Fruit fly (Drosophila melanogaster) whole organism, embryonic: ENCODE measurements around the gene CG42820.

Source experiments
- Aef1 ChIP-seq: fragments of 200-800 bp; sonication (Bioruptor generic); IDR thresholded peaks from 3 replicates; pipeline ENCODE4 v1.3.6; 2022; ENCODE audit warnings: missing biosample characterization, missing genetic modification characterization
- C15 ChIP-seq: fragments of 200-800 bp; sonication (Bioruptor generic); IDR thresholded peaks from 3 replicates; pipeline ENCODE4 v1.3.6; 2022; ENCODE audit warnings: missing biosample characterization, missing genetic modification characterization
- CG10366 ChIP-seq: fragments of 200-800 bp; sonication (Bioruptor generic); IDR thresholded peaks from 2 replicates; pipeline ENCODE4 v1.3.6; 2022; ENCODE audit warnings: missing biosample characterization, missing genetic modification characterization
- CG10979 ChIP-seq: fragments of 200-800 bp; sonication (Bioruptor generic); optimal IDR thresholded peaks from 2 replicates; lab custom pipeline; 2018; ENCODE audit warnings: missing biosample characterization, mild to moderate bottlenecking, missing genetic modification characterization, moderate library complexity
- CG11723 ChIP-seq: fragments of 200-800 bp; sonication (Bioruptor generic); optimal IDR thresholded peaks from 2 replicates; lab custom pipeline; 2017; ENCODE audit warnings: missing biosample characterization, mild to moderate bottlenecking, missing genetic modification characterization
- CG13287 ChIP-seq: fragments of 200-800 bp; sonication (Bioruptor generic); IDR thresholded peaks from 2 replicates; pipeline ENCODE4 v1.3.6; 2022; ENCODE audit warnings: missing biosample characterization, missing genetic modification characterization; ENCODE audit not compliant: partially characterized antibody
- CG16863 ChIP-seq: fragments of 200-800 bp; sonication (Bioruptor generic); optimal IDR thresholded peaks from 3 replicates; lab custom pipeline; 2016; ENCODE audit warnings: missing biosample characterization, missing genetic modification characterization
- CG18764 ChIP-seq: fragments of 200-800 bp; sonication (Bioruptor generic); optimal IDR thresholded peaks from 3 replicates; lab custom pipeline; 2016; ENCODE audit warnings: missing biosample characterization, missing genetic modification characterization
- CG30431 ChIP-seq: fragments of 200-800 bp; sonication (Bioruptor generic); optimal IDR thresholded peaks from 2 replicates; lab custom pipeline; 2017; ENCODE audit warnings: missing biosample characterization, missing genetic modification characterization
- CG33557 ChIP-seq: fragments of 200-800 bp; sonication (Bioruptor generic); optimal IDR thresholded peaks from 2 replicates; lab custom pipeline; 2019; ENCODE audit warnings: missing biosample characterization, mild to moderate bottlenecking, missing genetic modification characterization, moderate library complexity
- CG7357 ChIP-seq: fragments of 200-800 bp; sonication (Bioruptor generic); IDR thresholded peaks from 3 replicates; pipeline ENCODE4 v1.3.6; 2022; ENCODE audit warnings: missing biosample characterization, missing genetic modification characterization
- CG7372 ChIP-seq: fragments of 200-800 bp; sonication (Bioruptor generic); IDR thresholded peaks from 2 replicates; pipeline ENCODE4 v1.3.6; 2022; ENCODE audit warnings: missing biosample characterization, missing genetic modification characterization
- CG7963 ChIP-seq: fragments of 200-800 bp; sonication (Bioruptor generic); IDR thresholded peaks from 3 replicates; pipeline ENCODE4 v1.3.6; 2022; ENCODE audit warnings: missing biosample characterization, missing genetic modification characterization; ENCODE audit not compliant: partially characterized antibody
- CG9437 ChIP-seq: fragments of 200-800 bp; sonication (Bioruptor generic); optimal IDR thresholded peaks from 2 replicates; lab custom pipeline; 2018; ENCODE audit warnings: missing biosample characterization, mild to moderate bottlenecking, missing genetic modification characterization
- CG9876 ChIP-seq: fragments of 200-800 bp; sonication (Bioruptor generic); optimal IDR thresholded peaks from 2 replicates; lab custom pipeline; 2016; ENCODE audit warnings: missing biosample characterization, missing genetic modification characterization
- CHES-1-like ChIP-seq: fragments of 200-800 bp; sonication (Bioruptor generic); optimal IDR thresholded peaks from 2 replicates; lab custom pipeline; 2016; ENCODE audit warnings: missing biosample characterization, missing genetic modification characterization
- Dbx ChIP-seq: fragments of 200-800 bp; sonication (Bioruptor generic); IDR thresholded peaks from 3 replicates; pipeline ENCODE4 v1.3.6; 2022; ENCODE audit warnings: missing biosample characterization, missing genetic modification characterization
- Drgx ChIP-seq: fragments of 200-800 bp; sonication (Bioruptor generic); IDR thresholded peaks from 2 replicates; pipeline ENCODE4 v1.3.6; 2022; ENCODE audit warnings: missing biosample characterization, missing genetic modification characterization
- Fer3 ChIP-seq: fragments of 200-800 bp; sonication (Bioruptor generic); optimal IDR thresholded peaks from 2 replicates; lab custom pipeline; 2018; ENCODE audit warnings: missing biosample characterization, mild to moderate bottlenecking, missing genetic modification characterization, moderate library complexity
- H2.0 ChIP-seq: fragments of 200-800 bp; sonication (Bioruptor generic); IDR thresholded peaks from 2 replicates; pipeline ENCODE4 v1.3.6; 2022; ENCODE audit warnings: missing biosample characterization, missing genetic modification characterization
- Hsf ChIP-seq: fragments of 200-800 bp; sonication (Bioruptor generic); optimal IDR thresholded peaks from 3 replicates; lab custom pipeline; 2016; ENCODE audit warnings: missing biosample characterization, missing genetic modification characterization
- Lpt ChIP-seq: fragments of >200 bp; optimal IDR thresholded peaks from 2 replicates; lab custom pipeline; 2018; ENCODE audit warnings: missing biosample characterization, missing genetic modification characterization
- NK7.1 ChIP-seq: fragments of 200-800 bp; sonication (Bioruptor generic); optimal IDR thresholded peaks from 3 replicates; lab custom pipeline; 2016; ENCODE audit warnings: missing biosample characterization, missing genetic modification characterization
- Nf-YA ChIP-seq: fragments of 200-800 bp; sonication (Bioruptor generic); IDR thresholded peaks from 2 replicates; pipeline ENCODE4 v1.3.6; 2022; ENCODE audit warnings: missing biosample characterization, missing genetic modification characterization
- Nf-YB ChIP-seq: fragments of 200-800 bp; sonication (Bioruptor generic); optimal IDR thresholded peaks from 3 replicates; lab custom pipeline; 2019; ENCODE audit warnings: missing biosample characterization, mild to moderate bottlenecking, missing genetic modification characterization, moderate library complexity
- Nf-YC ChIP-seq: fragments of 200-800 bp; optimal IDR thresholded peaks from 3 replicates; lab custom pipeline; 2019; ENCODE audit warnings: missing biosample characterization, mild to moderate bottlenecking, missing genetic modification characterization, moderate library complexity
- Oli ChIP-seq: fragments of 200-800 bp; sonication (Bioruptor generic); optimal IDR thresholded peaks from 2 replicates; lab custom pipeline; 2018; ENCODE audit warnings: missing biosample characterization, mild to moderate bottlenecking, missing genetic modification characterization, moderate library complexity
- Ravus ChIP-seq: fragments of 200-800 bp; sonication (Bioruptor generic); IDR thresholded peaks from 2 replicates; pipeline ENCODE4 v1.3.6; 2022; ENCODE audit warnings: missing biosample characterization, missing genetic modification characterization
- Rx ChIP-seq: fragments of 200-800 bp; sonication (Bioruptor generic); IDR thresholded peaks from 2 replicates; pipeline ENCODE4 v1.3.6; 2022; ENCODE audit warnings: missing biosample characterization, missing genetic modification characterization
- Sox102F ChIP-seq: fragments of 200-800 bp; sonication (Bioruptor generic); optimal IDR thresholded peaks from 2 replicates; lab custom pipeline; 2018; ENCODE audit warnings: missing biosample characterization, mild to moderate bottlenecking, missing genetic modification characterization, moderate library complexity
- Sry-δ ChIP-seq: fragments of 200-800 bp; sonication (Bioruptor generic); optimal IDR thresholded peaks from 2 replicates; lab custom pipeline; 2016; ENCODE audit warnings: missing biosample characterization, missing genetic modification characterization
- Ssrp ChIP-seq: fragments of 200-800 bp; sonication (Bioruptor generic); optimal IDR thresholded peaks from 2 replicates; lab custom pipeline; 2018; ENCODE audit warnings: missing biosample characterization, mild to moderate bottlenecking, missing genetic modification characterization, moderate library complexity
- cad ChIP-seq: fragments of >200 bp; optimal IDR thresholded peaks from 2 replicates; lab custom pipeline; 2017; ENCODE audit warnings: missing biosample characterization, missing genetic modification characterization
- cg ChIP-seq: fragments of 200-800 bp; sonication (Bioruptor generic); optimal IDR thresholded peaks from 3 replicates; lab custom pipeline; 2019; ENCODE audit warnings: missing biosample characterization, mild to moderate bottlenecking, missing genetic modification characterization, moderate library complexity
- chif ChIP-seq, 2 experiments: fragments of 200-800 bp; sonication (Bioruptor generic); optimal IDR thresholded peaks; 3 replicates each; lab custom pipeline; 2016; ENCODE audit warnings: missing biosample characterization in 2 of 2, missing genetic modification characterization in 2 of 2
- cwo ChIP-seq: fragments of 200-800 bp; sonication (Bioruptor generic); optimal IDR thresholded peaks from 3 replicates; lab custom pipeline; 2017; ENCODE audit warnings: missing biosample characterization, missing genetic modification characterization, mild to moderate bottlenecking, moderate library complexity, missing genetic modification reagents
- fu2 ChIP-seq: fragments of 200-800 bp; sonication (Bioruptor generic); optimal IDR thresholded peaks from 2 replicates; lab custom pipeline; 2016; ENCODE audit warnings: missing biosample characterization, missing genetic modification characterization
- gcm ChIP-seq: fragments of 200-800 bp; sonication (Bioruptor generic); optimal IDR thresholded peaks from 2 replicates; lab custom pipeline; 2019; ENCODE audit warnings: missing biosample characterization, mild to moderate bottlenecking, missing genetic modification characterization, moderate library complexity
- hkb ChIP-seq, 2 experiments: fragments of 200-800 bp in 1 of 2; fragments of >200 bp in 1 of 2; sonication (Bioruptor generic) in 1 of 2; IDR thresholded peaks in 1 of 2; optimal IDR thresholded peaks in 1 of 2; 2 replicates each; pipeline versions ENCODE4 v1.3.6 to Lab custom; 2017 to 2022; ENCODE audit warnings: missing biosample characterization in 1 of 2, missing genetic modification characterization in 1 of 2
- ind ChIP-seq: fragments of 200-800 bp; sonication (Bioruptor generic); optimal IDR thresholded peaks from 3 replicates; lab custom pipeline; 2016; ENCODE audit warnings: missing biosample characterization, missing genetic modification characterization
- inv ChIP-seq: fragments of 200-800 bp; sonication (Bioruptor generic); IDR thresholded peaks from 2 replicates; pipeline ENCODE4 v1.3.6; 2022; ENCODE audit warnings: missing biosample characterization, missing genetic modification characterization; ENCODE audit not compliant: partially characterized antibody
- mam ChIP-seq: fragments of 200-800 bp; sonication (Bioruptor generic); optimal IDR thresholded peaks from 3 replicates; lab custom pipeline; 2016; ENCODE audit warnings: missing biosample characterization, missing genetic modification characterization
- odd ChIP-seq: fragments of 200-800 bp; sonication (Bioruptor generic); optimal IDR thresholded peaks from 2 replicates; lab custom pipeline; 2017; ENCODE audit warnings: missing biosample characterization, mild to moderate bottlenecking, missing genetic modification characterization
- pan ChIP-seq, 4 experiments: fragments of >200 bp in 3 of 4; fragments of 200-800 bp in 1 of 4; sonication (Bioruptor generic) in 1 of 4; optimal IDR thresholded peaks in 3 of 4; IDR thresholded peaks in 1 of 4; 2 replicates each; pipeline versions ENCODE4 v1.3.6 to Lab custom; 2017 to 2022; ENCODE audit warnings: missing biosample characterization in 2 of 4, missing genetic modification characterization in 2 of 4, mixed read lengths in 1 of 4
- run ChIP-seq: fragments of 200-800 bp; sonication (Bioruptor generic); optimal IDR thresholded peaks from 3 replicates; lab custom pipeline; 2018; ENCODE audit warnings: missing biosample characterization, mild to moderate bottlenecking, missing genetic modification characterization
- sd ChIP-seq: fragments of 200-800 bp; sonication (Bioruptor generic); optimal IDR thresholded peaks from 3 replicates; lab custom pipeline; 2018; ENCODE audit warnings: missing biosample characterization, mild to moderate bottlenecking, missing genetic modification characterization, moderate library complexity
- tx ChIP-seq: fragments of 200-800 bp; sonication (Bioruptor generic); optimal IDR thresholded peaks from 2 replicates; lab custom pipeline; 2016; ENCODE audit warnings: missing biosample characterization, missing genetic modification characterization
- wdn ChIP-seq: fragments of 200-800 bp; sonication (Bioruptor generic); IDR thresholded peaks from 2 replicates; pipeline ENCODE4 v1.3.6; 2022; ENCODE audit warnings: missing biosample characterization, missing genetic modification characterization

The CG42820 gene

DNA sequence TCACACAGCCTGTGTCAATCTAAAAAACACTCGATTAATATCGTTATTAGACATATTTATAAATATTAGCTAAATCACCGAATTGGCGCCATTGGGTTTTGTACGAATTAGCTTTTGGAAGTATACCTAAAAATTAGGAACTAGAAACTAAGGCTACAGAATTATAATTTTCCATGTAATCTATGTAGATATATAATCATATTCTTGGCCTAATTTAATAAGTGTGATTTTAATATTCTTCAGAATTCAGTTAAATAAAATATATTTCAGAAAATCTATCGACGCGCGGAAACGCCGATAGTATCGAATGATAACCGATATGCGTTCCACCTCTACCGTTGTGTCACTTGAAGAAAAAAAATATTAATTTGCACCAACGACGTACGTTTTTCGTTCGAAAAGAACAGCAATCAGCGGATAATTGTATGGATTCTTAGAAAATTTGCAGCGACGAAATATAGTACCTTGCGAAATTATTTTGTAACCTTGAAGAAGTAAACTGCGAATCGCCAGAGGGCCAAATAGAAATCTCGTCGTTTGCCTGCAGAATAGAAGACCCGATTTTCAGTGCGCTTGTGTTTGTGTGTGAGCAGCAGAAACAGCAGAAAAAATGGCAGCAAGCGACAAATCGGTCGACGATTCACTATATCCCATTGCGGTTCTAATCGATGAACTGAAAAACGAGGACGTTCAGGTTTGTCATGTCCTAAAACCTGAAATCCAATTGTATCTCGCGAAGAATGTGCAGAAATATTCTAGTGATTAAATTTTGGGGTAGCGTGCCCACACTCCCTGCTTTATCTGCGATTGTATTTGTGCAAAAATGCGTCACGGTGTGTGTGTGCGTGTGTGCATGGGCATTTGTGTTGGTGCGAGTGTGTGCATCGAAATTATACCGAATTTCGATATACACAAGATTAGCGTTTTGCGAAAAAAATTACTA is 26.2 kb downstream of the CG42820 start, which contains the start of gene Pp2A-29B (continued):
- TF ChIP-seq CG9437 (GFP tag; lab: Kevin White, UChicago) = peak; percentile 35
- TF ChIP-seq hkb (optimal IDR thresholded peaks at IDR 0.05; lab: Kevin White, UChicago) = no peak
- TF ChIP-seq hkb (GFP tag; IDR thresholded peaks at IDR 0.05; lab: Robert Waterston, UW) = no peak
- no peak for TF ChIP-seq CG11723 (GFP tag; lab: Kevin White, UChicago)
- no peak for TF ChIP-seq CG30431 (GFP tag; lab: Kevin White, UChicago)
- no peak for TF ChIP-seq Nf-YB
- TF ChIP-seq odd (GFP tag; lab: Kevin White, UChicago) = no peak
- TF ChIP-seq chif (GFP tag; optimal IDR thresholded peaks at IDR 0.05; lab: Kevin White, UChicago) = no peak
- TF ChIP-seq sd (tag; lab: Kevin White, UChicago) = peak; percentile 92
- no peak for TF ChIP-seq Lpt (GFP tag; lab: Kevin White, UChicago)
- TF ChIP-seq cad (GFP tag; lab: Kevin White, UChicago) = no peak
- no peak for TF ChIP-seq CG10979 (tag; lab: Kevin White, UChicago)
- no peak for TF ChIP-seq CG9876 (GFP tag; lab: Kevin White, UChicago)
- TF ChIP-seq fu2 (GFP tag; lab: Kevin White, UChicago) = no peak
- no peak for TF ChIP-seq gcm
- no peak for TF ChIP-seq CG18764 (GFP tag; lab: Kevin White, UChicago)
- peak; percentile 18 for TF ChIP-seq Hsf (GFP tag; lab: Kevin White, UChicago)
- no peak for TF ChIP-seq Ravus (GFP tag; lab: Robert Waterston, UW)
- TF ChIP-seq Aef1 (GFP tag; lab: Robert Waterston, UW) = no peak
- TF ChIP-seq NK7.1 = no peak
- TF ChIP-seq cwo (GFP tag; lab: Kevin White, UChicago) = no peak
- no peak for TF ChIP-seq Fer3
- peak; percentile 98 for TF ChIP-seq cg (GFP tag; lab: Kevin White, UChicago)
- TF ChIP-seq Drgx (GFP tag; lab: Robert Waterston, UW) = no peak
- TF ChIP-seq wdn (GFP tag; lab: Robert Waterston, UW) = no peak
- no peak for TF ChIP-seq Sox102F (GFP tag; lab: Kevin White, UChicago)
- no peak for TF ChIP-seq Nf-YA (GFP tag; lab: Robert Waterston, UW)
- no peak for TF ChIP-seq ind (GFP tag; lab: Kevin White, UChicago)
- TF ChIP-seq CG7357 (GFP tag; lab: Robert Waterston, UW) = no peak
- peak; percentile 69 for TF ChIP-seq Dbx (GFP tag; lab: Robert Waterston, UW)
- TF ChIP-seq CG7963 (GFP tag; lab: Robert Waterston, UW) = peak; percentile 95
- peak; percentile 23 for TF ChIP-seq CG33557
- no peak for TF ChIP-seq C15
- peak; percentile 57 for TF ChIP-seq Nf-YC (tag; lab: Kevin White, UChicago)
- TF ChIP-seq CHES-1-like (GFP tag; lab: Kevin White, UChicago) = no peak
- no peak for TF ChIP-seq Oli (tag; lab: Kevin White, UChicago)
- peak; percentile 25 for TF ChIP-seq mam (GFP tag; lab: Kevin White, UChicago)
- TF ChIP-seq CG7372 (GFP tag; lab: Robert Waterston, UW) = no peak
- no peak for TF ChIP-seq H2.0
- peak; percentile 100 for TF ChIP-seq inv
- TF ChIP-seq tx = no peak
- TF ChIP-seq CG13287 (GFP tag; lab: Robert Waterston, UW) = peak; percentile 99
- TF ChIP-seq pan (optimal IDR thresholded peaks at IDR 0.05; lab: Kevin White, UChicago) = no peak
- no peak for TF ChIP-seq pan (GFP tag; optimal IDR thresholded peaks at IDR 0.05 in 1 of 2, IDR thresholded peaks at IDR 0.05 in 1 of 2)
- no peak for TF ChIP-seq CG16863 (GFP tag; lab: Kevin White, UChicago)
- no peak for TF ChIP-seq CG10366
- TF ChIP-seq Rx (GFP tag; lab: Robert Waterston, UW) = no peak
- no peak for TF ChIP-seq Ssrp (tag; lab: Kevin White, UChicago)
- no peak for TF ChIP-seq run (tag; lab: Kevin White, UChicago)
- TF ChIP-seq Sry-δ (GFP tag; lab: Kevin White, UChicago) = peak; percentile 92
